Fruit fly (Drosophila melanogaster): ENCODE data around the gene Dbp21E2.

DNA sequence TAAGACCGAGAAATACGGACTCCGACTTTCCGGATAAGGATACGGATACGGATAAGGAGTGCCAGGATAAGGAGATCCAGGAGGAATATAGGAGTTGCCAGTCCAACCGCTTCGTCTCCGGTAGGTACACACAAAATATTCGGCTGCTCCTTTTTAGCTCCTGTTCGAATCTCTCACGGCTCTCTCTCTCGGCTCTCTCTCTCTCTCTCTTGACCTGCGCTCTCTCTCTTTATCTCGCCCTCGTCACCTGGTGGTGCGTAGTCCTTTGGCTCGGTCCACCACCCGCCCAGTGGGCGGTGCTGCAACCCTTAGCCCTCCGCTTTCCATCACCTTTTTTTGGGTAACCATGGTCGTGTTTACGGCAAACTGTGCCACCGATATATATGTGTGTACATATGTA is 15.0 kb downstream of the Dbp21E2 start:
- no peak for TF ChIP-seq dac (GFP tag; optimal IDR thresholded peaks at IDR 0.05)
- TF ChIP-seq esn (GFP tag; optimal IDR thresholded peaks at IDR 0.05): no peak
- no peak for TF ChIP-seq vri (GFP tag; optimal IDR thresholded peaks at IDR 0.05)
- TF ChIP-seq Sox102F (GFP tag; optimal IDR thresholded peaks at IDR 0.05): no peak
- TF ChIP-seq dsx (GFP tag; optimal IDR thresholded peaks at IDR 0.05; ENCODE audit: poor library complexity, severe bottlenecking): no peak
- no peak for TF ChIP-seq Eip75B (GFP tag; optimal IDR thresholded peaks at IDR 0.05)
- TF ChIP-seq pdm3 (GFP tag; optimal IDR thresholded peaks at IDR 0.05): no peak
- no peak for TF ChIP-seq achi (GFP tag; optimal IDR thresholded peaks at IDR 0.05)
- no peak for TF ChIP-seq CG3919 (GFP tag; optimal IDR thresholded peaks at IDR 0.05)
- no peak for TF ChIP-seq CG7368 (GFP tag; optimal IDR thresholded peaks at IDR 0.05)
- no peak for TF ChIP-seq CG6854 (GFP tag; optimal IDR thresholded peaks at IDR 0.05)
- no peak for TF ChIP-seq CG10669 (GFP tag; optimal IDR thresholded peaks at IDR 0.05)
